Worm (Caenorhabditis elegans) whole organism, L3 larva: ENCODE measurements around the gene F39F10.4.

ENCODE experiments used
- snpc-4 ChIP-seq: fragments of 150-350 bp; optimal IDR thresholded peaks from 2 replicates; lab custom pipeline; 2014; ENCODE audit warnings: missing biosample characterization, missing genetic modification characterization
- ztf-4 ChIP-seq: fragments of 150-350 bp; optimal IDR thresholded peaks from 2 replicates; lab custom pipeline; 2014; ENCODE audit warnings: missing biosample characterization, missing genetic modification characterization

DNA sequence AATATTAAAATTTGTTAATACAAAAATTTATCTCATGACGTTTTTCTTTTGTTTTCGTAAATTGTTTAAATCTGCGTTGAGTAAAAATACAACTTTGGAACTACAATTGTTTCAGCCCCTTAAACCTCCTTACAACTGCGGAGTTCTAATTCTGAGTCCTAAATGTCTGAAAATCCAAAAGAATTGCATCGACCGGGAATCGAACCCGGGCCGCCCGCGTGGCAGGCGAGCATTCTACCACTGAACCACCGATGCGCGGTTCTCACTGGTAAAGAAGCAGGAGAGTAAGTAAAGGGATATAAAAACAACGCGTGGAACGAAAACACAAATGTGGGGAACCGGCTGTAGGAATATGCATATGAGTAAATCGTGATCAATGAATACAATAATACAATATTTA, 24.6 kb upstream of the F39F10.4 start:
- TF ChIP-seq snpc-4 (no peak), ztf-4 (no peak)
